Worm (Caenorhabditis elegans): Measurements from ENCODE around the gene nhr-12.

DNA sequence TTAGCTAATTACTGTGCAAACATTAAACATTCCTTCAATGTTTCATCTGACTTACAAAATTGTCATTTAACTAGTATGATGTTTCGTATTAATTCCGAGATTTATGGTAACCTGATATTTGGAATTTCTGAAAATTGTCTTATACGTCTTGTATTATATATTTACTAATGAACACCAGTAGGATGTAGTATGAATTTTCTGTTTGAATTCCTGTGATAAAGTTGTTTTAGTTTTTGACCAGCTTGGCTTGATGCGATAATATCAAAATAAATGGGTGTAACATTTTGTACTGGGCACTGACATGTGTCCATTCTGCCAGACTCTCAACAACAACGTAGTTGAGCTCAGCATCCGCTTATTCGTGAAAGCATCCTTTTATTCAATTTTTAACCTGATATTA is 1.0 kb upstream of the nhr-12 start, which contains the start of gene R04B5.6:
- TF ChIP-seq him-1 (tag; optimal IDR thresholded peaks at IDR 0.05) (no peak), W03F9.2 (tag; optimal IDR thresholded peaks at IDR 0.05) (no peak), dao-5 (tag; optimal IDR thresholded peaks at IDR 0.05) (no peak)

Measured in whole organism, L4/young adult.